Fruit fly (Drosophila melanogaster) whole organism, adult: ENCODE results near the gene scat.

Experiments
- CG12768 ChIP-seq: fragments of 200-800 bp; sonication (Bioruptor generic); optimal IDR thresholded peaks from 2 replicates; lab custom pipeline; 2017; ENCODE audit warnings: missing biosample characterization, missing genetic modification characterization, mild to moderate bottlenecking, moderate library complexity, missing genetic modification reagents
- CG7045 ChIP-seq: fragments of 200-800 bp; sonication (Bioruptor generic); optimal IDR thresholded peaks from 2 replicates; lab custom pipeline; 2017; ENCODE audit warnings: missing biosample characterization, mild to moderate bottlenecking, missing genetic modification characterization
- CG7101 ChIP-seq: fragments of 200-800 bp; sonication (Bioruptor generic); optimal IDR thresholded peaks from 2 replicates; lab custom pipeline; 2018; ENCODE audit warnings: missing biosample characterization, mild to moderate bottlenecking, missing genetic modification characterization, moderate library complexity
- Hr96 ChIP-seq: fragments of 200-800 bp; sonication (Bioruptor generic); optimal IDR thresholded peaks from 2 replicates; lab custom pipeline; 2016; ENCODE audit warnings: missing biosample characterization, missing genetic modification characterization
- Mnt ChIP-seq: fragments of 200-800 bp; sonication (Bioruptor generic); optimal IDR thresholded peaks from 2 replicates; lab custom pipeline; 2016; ENCODE audit warnings: missing biosample characterization, mild to moderate bottlenecking, missing genetic modification characterization
- cic ChIP-seq: fragments of 200-800 bp; sonication (Bioruptor generic); optimal IDR thresholded peaks from 2 replicates; lab custom pipeline; 2017; ENCODE audit warnings: missing biosample characterization, mild to moderate bottlenecking, missing genetic modification characterization, moderate library complexity
- kay ChIP-seq: fragments of 200-800 bp; sonication (Bioruptor generic); peaks from one replicate; lab custom pipeline; 2016; ENCODE audit warnings: missing biosample characterization, missing genetic modification characterization, borderline replicate concordance
- ovo ChIP-seq: fragments of 200-800 bp; sonication (Bioruptor generic); optimal IDR thresholded peaks from 2 replicates; lab custom pipeline; 2016; ENCODE audit warnings: missing biosample characterization, missing genetic modification characterization
- tj ChIP-seq: fragments of 200-800 bp; sonication (Bioruptor generic); optimal IDR thresholded peaks from 3 replicates; lab custom pipeline; 2017; ENCODE audit warnings: missing biosample characterization, mild to moderate bottlenecking, missing genetic modification characterization, moderate library complexity
- toe ChIP-seq: fragments of 200-800 bp; sonication (Bioruptor generic); optimal IDR thresholded peaks from 2 replicates; lab custom pipeline; 2016; ENCODE audit warnings: missing biosample characterization, missing genetic modification characterization

DNA sequence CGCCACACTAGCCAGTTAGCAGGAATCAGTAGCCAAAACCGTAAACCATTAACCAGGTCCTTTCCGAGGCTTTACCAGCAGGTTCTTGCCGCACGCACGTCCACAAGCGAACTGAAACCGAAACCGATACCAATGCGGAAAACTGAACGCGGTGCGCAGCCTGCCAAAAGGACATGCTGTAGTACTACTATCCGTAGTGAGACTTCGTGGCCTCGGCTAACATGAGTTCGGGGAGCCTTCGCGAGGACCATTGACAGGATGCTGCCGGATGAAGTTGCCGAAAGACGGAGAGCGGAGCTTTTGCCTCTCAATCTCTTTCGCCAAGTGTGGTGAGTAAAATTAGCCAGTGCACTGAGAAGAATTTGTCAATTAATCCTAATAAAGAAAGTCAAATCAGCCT lies 16.2 kb upstream of the scat start, which contains the start of gene Shawl:
- no peak for TF ChIP-seq Mnt (GFP tag; lab: Kevin White, UChicago)
- TF ChIP-seq tj = no peak
- TF ChIP-seq kay (GFP tag; lab: Kevin White, UChicago) = no peak
- TF ChIP-seq toe (GFP tag; lab: Kevin White, UChicago) = no peak
- TF ChIP-seq ovo (GFP tag; lab: Kevin White, UChicago) = no peak
- TF ChIP-seq CG12768 = no peak
- TF ChIP-seq cic (GFP tag; lab: Kevin White, UChicago) = no peak
- no peak for TF ChIP-seq Hr96 (GFP tag; lab: Kevin White, UChicago)
- no peak for TF ChIP-seq CG7045 (GFP tag; lab: Kevin White, UChicago)
- TF ChIP-seq CG7101 (tag; lab: Kevin White, UChicago) = no peak
